Fruit fly (Drosophila melanogaster): ENCODE data around the gene CG4911.

The CG4911 gene

DNA sequence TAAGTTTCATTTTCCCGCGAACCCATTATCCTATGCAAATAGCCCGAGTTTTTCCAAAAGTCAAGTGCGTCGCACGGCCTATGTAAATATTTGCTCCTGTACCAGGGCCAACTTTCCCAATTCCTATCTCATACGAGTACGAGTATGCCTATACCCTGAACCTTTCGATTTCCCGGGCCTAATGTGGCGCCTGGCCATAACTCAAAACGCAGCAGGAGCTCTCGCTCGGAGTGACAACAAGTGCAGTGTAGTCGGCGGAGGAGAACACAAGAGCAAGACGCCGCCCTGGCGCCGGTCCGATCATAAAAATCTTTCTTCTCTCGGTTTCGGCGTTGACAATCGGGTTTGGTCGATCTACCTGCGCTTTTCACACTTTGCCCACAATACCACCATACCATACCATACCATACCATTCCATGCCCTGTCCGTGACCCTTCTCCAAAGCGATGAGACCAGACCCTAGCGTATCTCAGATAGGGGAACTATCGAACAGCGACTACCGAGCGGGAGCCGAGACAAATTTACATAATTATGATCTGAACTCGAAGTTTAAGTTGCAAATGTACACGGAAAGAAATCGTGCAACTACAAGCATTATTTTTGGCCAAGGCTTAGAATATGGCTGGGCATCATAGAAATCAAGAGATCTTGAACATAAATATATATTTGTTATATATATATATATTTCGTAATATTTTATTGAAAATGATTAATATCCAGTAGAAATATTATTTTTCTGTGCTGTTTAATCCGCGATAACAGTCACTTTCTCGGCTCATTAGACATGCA is 30.1 kb downstream of the CG4911 start (continued):
- no peak for TF ChIP-seq Atf6 (GFP tag; IDR thresholded peaks at IDR 0.05)
- TF ChIP-seq MESR4 (GFP tag; optimal IDR thresholded peaks at IDR 0.05), result no peak
- no peak for TF ChIP-seq cato (GFP tag; optimal IDR thresholded peaks at IDR 0.05; ENCODE audit: borderline replicate concordance)
- TF ChIP-seq Sox100B (GFP tag; optimal IDR thresholded peaks at IDR 0.05), result peak; percentile 55
- no peak for TF ChIP-seq tin (GFP tag; optimal IDR thresholded peaks at IDR 0.05)
- no peak for TF ChIP-seq Chrac-16 (GFP tag; optimal IDR thresholded peaks at IDR 0.05)
- TF ChIP-seq CkIIα-i1 (GFP tag; IDR thresholded peaks at IDR 0.05), result no peak
- peak; percentile 4 for TF ChIP-seq Lhr (GFP tag; optimal IDR thresholded peaks at IDR 0.05)
- TF ChIP-seq CG31224 (GFP tag; IDR thresholded peaks at IDR 0.05), result no peak
- TF ChIP-seq Fer3 (tag; optimal IDR thresholded peaks at IDR 0.05), result no peak
- no peak; the same call in 2 of the 3 replicates for TF ChIP-seq tgo (GFP tag; IDR thresholded peaks at IDR 0.05)
- TF ChIP-seq B-H2 (GFP tag; optimal IDR thresholded peaks at IDR 0.05), result no peak
- TF ChIP-seq CG34422 (GFP tag; IDR thresholded peaks at IDR 0.05), result no peak
- TF ChIP-seq CG7372 (GFP tag; IDR thresholded peaks at IDR 0.05), result no peak
- TF ChIP-seq CG5245 (GFP tag; optimal IDR thresholded peaks at IDR 0.05), result no peak
- TF ChIP-seq Bgb (GFP tag; IDR thresholded peaks at IDR 0.05; ENCODE audit: partially characterized antibody), result no peak
- no peak for TF ChIP-seq fd3F (GFP tag; optimal IDR thresholded peaks at IDR 0.05)
- TF ChIP-seq pros (GFP tag; optimal IDR thresholded peaks at IDR 0.05), result peak; percentile 48
- no peak for TF ChIP-seq sc (optimal IDR thresholded peaks at IDR 0.05)
- TF ChIP-seq sc (GFP tag; optimal IDR thresholded peaks at IDR 0.05), result peak; percentile 49
- peak; percentile 55 for TF ChIP-seq Kr (GFP tag; optimal IDR thresholded peaks at IDR 0.05)
- TF ChIP-seq sens (GFP tag), result peak; percentile 74
- TF ChIP-seq CG11723 (GFP tag; optimal IDR thresholded peaks at IDR 0.05), result no peak
- no peak for TF ChIP-seq eyg (GFP tag; optimal IDR thresholded peaks at IDR 0.05)
- TF ChIP-seq crol (GFP tag; IDR thresholded peaks at IDR 0.05), result no peak
- TF ChIP-seq sim (GFP tag; IDR thresholded peaks at IDR 0.05), result no peak
- TF ChIP-seq CG6654 (GFP tag; optimal IDR thresholded peaks at IDR 0.05), result no peak
- TF ChIP-seq Elba2 (GFP tag; optimal IDR thresholded peaks at IDR 0.05), result no peak
- no peak for TF ChIP-seq CG6683 (GFP tag; optimal IDR thresholded peaks at IDR 0.05)
- no peak for TF ChIP-seq ham (GFP tag; IDR thresholded peaks at IDR 0.05)
- TF ChIP-seq CG4360 (GFP tag; IDR thresholded peaks at IDR 0.05), result 0 out of 2 replicates have a peak, but pooled peaks have one; percentile 16
- TF ChIP-seq CG30020 (tag; optimal IDR thresholded peaks at IDR 0.05), result no peak
- TF ChIP-seq CG12155 (GFP tag; optimal IDR thresholded peaks at IDR 0.05), result no peak
- TF ChIP-seq CG12769 (tag; optimal IDR thresholded peaks at IDR 0.05), result no peak
- no peak for TF ChIP-seq pum (GFP tag; optimal IDR thresholded peaks at IDR 0.05)
- TF ChIP-seq Rx (GFP tag; IDR thresholded peaks at IDR 0.05), result peak; percentile 31; the same call in 1 of the 2 replicates
- no peak for TF ChIP-seq CG17612 (GFP tag; IDR thresholded peaks at IDR 0.05)
- TF ChIP-seq Rfx (GFP tag; IDR thresholded peaks at IDR 0.05), result no peak
- TF ChIP-seq Side (GFP tag; optimal IDR thresholded peaks at IDR 0.05), result no peak
- TF ChIP-seq dpn (GFP tag; optimal IDR thresholded peaks at IDR 0.05), result peak in 1 of 2 experiments; percentile 2
- TF ChIP-seq otp (GFP tag; IDR thresholded peaks at IDR 0.05), result 0 out of 3 replicates have a peak, but pooled peaks have one; percentile 13
- no peak for TF ChIP-seq HHEX (GFP tag; optimal IDR thresholded peaks at IDR 0.05)
- TF ChIP-seq CG34376 (GFP tag; optimal IDR thresholded peaks at IDR 0.05), result no peak
- no peak for TF ChIP-seq chif (GFP tag; optimal IDR thresholded peaks at IDR 0.05)
- TF ChIP-seq luna (GFP tag; optimal IDR thresholded peaks at IDR 0.05), result no peak
- TF ChIP-seq CG9727 (GFP tag; optimal IDR thresholded peaks at IDR 0.05), result peak; percentile 24
- no peak for TF ChIP-seq Nf-YA (GFP tag; IDR thresholded peaks at IDR 0.05)
- no peak for TF ChIP-seq H2.0 (GFP tag; IDR thresholded peaks at IDR 0.05)
- TF ChIP-seq CG10979 (tag; optimal IDR thresholded peaks at IDR 0.05), result peak; percentile 77
- TF ChIP-seq eve (GFP tag; optimal IDR thresholded peaks at IDR 0.05), result no peak
- TF ChIP-seq CG12219 (GFP tag; optimal IDR thresholded peaks at IDR 0.05), result no peak
